Worm (Caenorhabditis elegans) whole organism, L4 larva: Measurements from ENCODE around the gene F45E12.5.

ENCODE experiments used
- aha-1 ChIP-seq: fragments of 150-350 bp; peaks from one replicate; lab custom pipeline; 2014; ENCODE audit warnings: missing biosample characterization, missing genetic modification characterization
- egl-27 ChIP-seq: sonication (generic microtip); optimal IDR thresholded peaks from 3 replicates; lab custom pipeline; 2017; ENCODE audit warnings: missing biosample characterization, missing genetic modification reagents, missing genetic modification characterization
- fos-1 ChIP-seq: fragments of 150-350 bp; optimal IDR thresholded peaks from 2 replicates; lab custom pipeline; 2014; ENCODE audit warnings: missing biosample characterization, missing genetic modification characterization
- nhr-6 ChIP-seq: fragments of 150-350 bp; optimal IDR thresholded peaks from 2 replicates; lab custom pipeline; 2014; ENCODE audit warnings: missing biosample characterization, missing genetic modification characterization
- nhr-76 ChIP-seq: fragments of 150-350 bp; optimal IDR thresholded peaks from 2 replicates; lab custom pipeline; 2014; ENCODE audit warnings: missing biosample characterization, missing genetic modification characterization
- zfp-3 ChIP-seq: fragments of 200-800 bp; sonication (Bioruptor generic); conservative IDR thresholded peaks from 2 replicates; pipeline ENCODE4 v1.3.6; 2022; ENCODE audit warnings: missing genetic modification reagents, missing genetic modification characterization, missing compliant biosample characterization
- ztf-11 ChIP-seq: fragments of 150-350 bp; optimal IDR thresholded peaks from 2 replicates; lab custom pipeline; 2014; ENCODE audit warnings: missing biosample characterization, missing genetic modification characterization

- TF ChIP-seq zfp-3 (no peak), ztf-11 (no peak), fos-1 (no peak), aha-1 (tag; lab: Kevin White, UChicago) (no peak), egl-27 (tag; lab: Kevin White, UChicago) (no peak), nhr-6 (tag; lab: Kevin White, UChicago) (no peak), nhr-76 (tag; lab: Kevin White, UChicago) (no peak)
Observed at ce11 chrII:7323925-7324324, 14.0 kb upstream of the F45E12.5 start, which contains the start of gene F21D12.3.
